Fruit fly (Drosophila melanogaster) whole organism, embryonic: ENCODE measurements around the gene cpx.

ENCODE experiments used
- Ada2b ChIP-seq: fragments of 200-800 bp; sonication (Bioruptor generic); IDR thresholded peaks from 2 replicates; pipeline ENCODE4 v1.3.6; 2022; ENCODE audit warnings: missing biosample characterization, missing genetic modification characterization
- CG1602 ChIP-seq: fragments of 200-800 bp; sonication (Bioruptor generic); optimal IDR thresholded peaks from 3 replicates; lab custom pipeline; 2016; ENCODE audit warnings: missing biosample characterization, missing genetic modification characterization
- CG17568 ChIP-seq: fragments of 200-800 bp; sonication (Bioruptor generic); optimal IDR thresholded peaks from 2 replicates; lab custom pipeline; 2018; ENCODE audit warnings: missing biosample characterization, mild to moderate bottlenecking, missing genetic modification characterization, moderate library complexity
- HmgD ChIP-seq: fragments of 200-800 bp; sonication (Bioruptor generic); optimal IDR thresholded peaks from 3 replicates; lab custom pipeline; 2016; ENCODE audit warnings: missing biosample characterization, missing genetic modification characterization
- NFAT ChIP-seq: fragments of 200-800 bp; sonication (Bioruptor generic); IDR thresholded peaks from 2 replicates; pipeline ENCODE4 v1.3.6; 2022; ENCODE audit warnings: missing biosample characterization, missing genetic modification characterization
- dati ChIP-seq: fragments of 200-800 bp; sonication (Bioruptor generic); IDR thresholded peaks from 2 replicates; pipeline ENCODE4 v1.3.6; 2022; ENCODE audit warnings: missing biosample characterization, missing genetic modification characterization
- inv ChIP-seq: fragments of 200-800 bp; sonication (Bioruptor generic); IDR thresholded peaks from 2 replicates; pipeline ENCODE4 v1.3.6; 2022; ENCODE audit warnings: missing biosample characterization, missing genetic modification characterization; ENCODE audit not compliant: partially characterized antibody
- maf-S ChIP-seq: fragments of 200-800 bp; sonication (Bioruptor generic); optimal IDR thresholded peaks from 2 replicates; lab custom pipeline; 2016; ENCODE audit warnings: missing biosample characterization, missing genetic modification characterization
- nmo ChIP-seq: fragments of 200-800 bp; sonication (Bioruptor generic); optimal IDR thresholded peaks from 2 replicates; lab custom pipeline; 2018; ENCODE audit warnings: missing biosample characterization, mild to moderate bottlenecking, missing genetic modification characterization, moderate library complexity
- seq ChIP-seq: fragments of 200-800 bp; sonication (Bioruptor generic); IDR thresholded peaks from 2 replicates; pipeline ENCODE4 v1.3.6; 2022; ENCODE audit warnings: missing biosample characterization, missing genetic modification characterization

dm6 chr3R:4241776-4242175, 38.2 kb upstream of the cpx start:
- TF ChIP-seq seq (GFP tag; lab: Robert Waterston, UW) (no peak), CG17568 (GFP tag; lab: Kevin White, UChicago) (no peak), maf-S (GFP tag; lab: Kevin White, UChicago) (no peak), HmgD (GFP tag; lab: Kevin White, UChicago) (no peak), inv (GFP tag; lab: Robert Waterston, UW) (no peak), CG1602 (GFP tag; lab: Kevin White, UChicago) (no peak), Ada2b (no peak), dati (GFP tag; lab: Robert Waterston, UW) (no peak), NFAT (no peak), nmo (no peak)
